Fruit fly (Drosophila melanogaster): Measurements from ENCODE around the gene CG8176.

dm6 chr3R:9550265-9551012 is 34.6 kb downstream of the CG8176 start:
- TF ChIP-seq CTCF (optimal IDR thresholded peaks at IDR 0.05) (no peak), CG8478 (optimal IDR thresholded peaks at IDR 0.05) (no peak)
